Worm (Caenorhabditis elegans) whole organism, L4 larva: ENCODE data around the gene lin-26.

Experiments used
- D1046.2 ChIP-seq: fragments of 200-800 bp; sonication (Bioruptor generic); IDR thresholded peaks from 2 replicates; pipeline ENCODE4 v1.3.6; 2022; ENCODE audit warnings: missing genetic modification characterization, missing compliant biosample characterization
- F10B5.3 ChIP-seq: sonication (generic microtip); optimal IDR thresholded peaks from 2 replicates; lab custom pipeline; 2016; ENCODE audit warnings: mild to moderate bottlenecking, missing genetic modification characterization, missing compliant biosample characterization
- F26F4.8 ChIP-seq: fragments of 200-800 bp; sonication (Bioruptor generic); conservative IDR thresholded peaks from 2 replicates; pipeline ENCODE4 v1.3.6; 2022; ENCODE audit warnings: missing genetic modification characterization, missing compliant biosample characterization
- F44E2.7 ChIP-seq: fragments of 200-800 bp; sonication (Bioruptor generic); IDR thresholded peaks from 2 replicates; pipeline ENCODE4 v2.1.2; 2022; ENCODE audit warnings: missing genetic modification characterization, missing compliant biosample characterization
- F49E8.2 ChIP-seq: sonication (generic microtip); optimal IDR thresholded peaks from 2 replicates; lab custom pipeline; 2016; ENCODE audit warnings: missing compliant biosample characterization, mild to moderate bottlenecking, missing genetic modification characterization, borderline replicate concordance
- R02D3.7 ChIP-seq: fragments of 150-350 bp; sonication (generic microtip); optimal IDR thresholded peaks from 3 replicates; lab custom pipeline; 2014; ENCODE audit warnings: missing biosample characterization, missing genetic modification characterization
- T20F7.1 ChIP-seq: fragments of 200-800 bp; sonication (Bioruptor generic); optimal IDR thresholded peaks from 2 replicates; lab custom pipeline; 2018; ENCODE audit warnings: mild to moderate bottlenecking, missing genetic modification characterization, missing compliant biosample characterization
- T26A8.4 ChIP-seq: fragments of 200-800 bp; sonication (Bioruptor generic); IDR thresholded peaks from 2 replicates; pipeline ENCODE4 v1.3.6; 2022; ENCODE audit warnings: missing genetic modification characterization, missing compliant biosample characterization
- Y5F2A.4 ChIP-seq: fragments of 200-800 bp; sonication (Bioruptor generic); optimal IDR thresholded peaks from 2 replicates; lab custom pipeline; 2018; ENCODE audit warnings: mild to moderate bottlenecking, missing genetic modification characterization, missing compliant biosample characterization
- Y75B8A.6 ChIP-seq: fragments of 200-800 bp; sonication (Bioruptor generic); IDR thresholded peaks from 2 replicates; pipeline ENCODE4 v1.3.6; 2022; ENCODE audit warnings: missing genetic modification reagents, missing genetic modification characterization, missing compliant biosample characterization
- ZK546.5 ChIP-seq, 2 experiments: sonication (generic microtip); optimal IDR thresholded peaks; 2 replicates each; lab custom pipeline; 2017; ENCODE audit warnings: missing biosample characterization in 2 of 2, missing genetic modification characterization in 2 of 2
- aly-2 ChIP-seq: sonication (generic microtip); optimal IDR thresholded peaks from 2 replicates; lab custom pipeline; 2018; ENCODE audit warnings: missing biosample characterization, missing genetic modification characterization
- ama-1 ChIP-seq: fragments of 150-350 bp; optimal IDR thresholded peaks from 2 replicates; lab custom pipeline; 2014; ENCODE audit warnings: inconsistent platforms, mixed read lengths
- ceh-20 ChIP-seq: fragments of 200-800 bp; sonication (Bioruptor generic); IDR thresholded peaks from 2 replicates; pipeline ENCODE4 v1.3.6; 2022; ENCODE audit warnings: missing genetic modification reagents, missing genetic modification characterization, missing compliant biosample characterization
- ceh-32 ChIP-seq: sonication (generic microtip); optimal IDR thresholded peaks from 2 replicates; lab custom pipeline; 2016; ENCODE audit warnings: mild to moderate bottlenecking, missing genetic modification characterization, missing compliant biosample characterization; ENCODE audit not compliant: poor library complexity
- ceh-44 ChIP-seq: fragments of 200-800 bp; sonication (Bioruptor generic); IDR thresholded peaks from 2 replicates; pipeline ENCODE4 v1.3.6; 2022; ENCODE audit warnings: missing genetic modification reagents, missing genetic modification characterization, missing compliant biosample characterization
- ceh-82 ChIP-seq: sonication (generic microtip); optimal IDR thresholded peaks from 2 replicates; lab custom pipeline; 2017; ENCODE audit warnings: missing biosample characterization, missing genetic modification characterization
- ces-1 ChIP-seq: fragments of 150-350 bp; sonication (generic microtip); optimal IDR thresholded peaks from 4 replicates; lab custom pipeline; 2014; ENCODE audit warnings: missing biosample characterization, missing genetic modification reagents, missing genetic modification characterization
- daf-12 ChIP-seq: fragments of 150-350 bp; optimal IDR thresholded peaks from 2 replicates; lab custom pipeline; 2014; ENCODE audit warnings: missing biosample characterization, missing genetic modification reagents, missing genetic modification characterization
- daf-8 ChIP-seq: fragments of 200-800 bp; sonication (Bioruptor generic); IDR thresholded peaks from 2 replicates; pipeline ENCODE4 v1.3.6; 2022; ENCODE audit warnings: missing genetic modification characterization, missing compliant biosample characterization
- dmd-6 ChIP-seq: fragments of 200-800 bp; sonication (Bioruptor generic); IDR thresholded peaks from 2 replicates; pipeline ENCODE4 v1.3.6; 2022; ENCODE audit warnings: missing genetic modification reagents, missing genetic modification characterization, missing compliant biosample characterization
- duxl-1 ChIP-seq: sonication (generic microtip); optimal IDR thresholded peaks from 2 replicates; lab custom pipeline; 2016; ENCODE audit warnings: mild to moderate bottlenecking, missing genetic modification characterization, moderate library complexity, missing compliant biosample characterization; ENCODE audit not compliant: poor library complexity
- fos-1 ChIP-seq: fragments of 150-350 bp; optimal IDR thresholded peaks from 2 replicates; lab custom pipeline; 2014; ENCODE audit warnings: missing biosample characterization, missing genetic modification characterization
- hif-1 ChIP-seq, 2 experiments: sonication (generic microtip); optimal IDR thresholded peaks; 2 replicates each; lab custom pipeline; 2016 to 2017; ENCODE audit warnings: missing compliant biosample characterization in 2 of 2, missing genetic modification characterization in 2 of 2, missing genetic modification reagents in 2 of 2, missing genotype in 2 of 2, mild to moderate bottlenecking in 1 of 2
- hmg-1.1 ChIP-seq: fragments of 200-800 bp; sonication (Bioruptor generic); IDR thresholded peaks from 2 replicates; pipeline ENCODE4 v1.3.6; 2022; ENCODE audit warnings: missing genetic modification reagents, missing genetic modification characterization, missing compliant biosample characterization
- jun-1 ChIP-seq: fragments of 150-350 bp; optimal IDR thresholded peaks from 2 replicates; lab custom pipeline; 2014; ENCODE audit warnings: missing biosample characterization, missing genetic modification reagents, missing genetic modification characterization
- lin-29 ChIP-seq: fragments of 200-800 bp; sonication (Bioruptor generic); IDR thresholded peaks from 2 replicates; pipeline ENCODE4 v1.3.6; 2022; ENCODE audit warnings: missing genetic modification reagents, missing genetic modification characterization, missing compliant biosample characterization
- lin-39 ChIP-seq: fragments of 150-350 bp; optimal IDR thresholded peaks from 2 replicates; lab custom pipeline; 2014; ENCODE audit warnings: missing biosample characterization, missing genetic modification reagents, missing genetic modification characterization
- lir-3 ChIP-seq: sonication (generic microtip); optimal IDR thresholded peaks from 2 replicates; lab custom pipeline; 2016; ENCODE audit warnings: mild to moderate bottlenecking, missing genetic modification characterization, missing compliant biosample characterization
- lsy-2 ChIP-seq, 2 experiments: fragments of 150-350 bp in 1 of 2; sonication (generic microtip) in 1 of 2; optimal IDR thresholded peaks; 2 replicates each; lab custom pipeline; 2014 to 2017; ENCODE audit warnings: missing biosample characterization in 2 of 2, missing genetic modification characterization in 2 of 2
- madf-5 ChIP-seq, 2 experiments: fragments of 200-800 bp; sonication (Bioruptor generic); IDR thresholded peaks; 2 replicates each; pipeline ENCODE4 v1.3.6; 2022; ENCODE audit warnings: missing compliant biosample characterization in 2 of 2, missing genetic modification characterization in 2 of 2
- madf-9 ChIP-seq: fragments of 200-800 bp; sonication (Bioruptor generic); conservative IDR thresholded peaks from 2 replicates; pipeline ENCODE4 v1.3.6; 2022; ENCODE audit warnings: missing genetic modification reagents, missing genetic modification characterization, missing compliant biosample characterization
- mdt-29 ChIP-seq: fragments of 200-800 bp; sonication (Bioruptor generic); IDR thresholded peaks from 2 replicates; pipeline ENCODE4 v1.3.6; 2022; ENCODE audit warnings: missing genetic modification reagents, missing genetic modification characterization, missing compliant biosample characterization
- mep-1 ChIP-seq: fragments of 150-350 bp; sonication (generic microtip); optimal IDR thresholded peaks from 3 replicates; lab custom pipeline; 2014; ENCODE audit warnings: missing biosample characterization, missing genetic modification characterization
- mxl-2 ChIP-seq: fragments of 200-800 bp; sonication (Bioruptor generic); conservative IDR thresholded peaks from 2 replicates; pipeline ENCODE4 v1.3.6; 2022; ENCODE audit warnings: missing genetic modification reagents, missing genetic modification characterization, missing compliant biosample characterization
- nhr-102 ChIP-seq: sonication (generic microtip); optimal IDR thresholded peaks from 2 replicates; lab custom pipeline; 2016; ENCODE audit warnings: mild to moderate bottlenecking, missing genetic modification characterization, moderate library complexity, missing compliant biosample characterization
- nhr-111 ChIP-seq: fragments of 200-800 bp; sonication (Bioruptor generic); optimal IDR thresholded peaks from 2 replicates; lab custom pipeline; 2018; ENCODE audit warnings: mild to moderate bottlenecking, missing genetic modification characterization, missing compliant biosample characterization
- nhr-237 ChIP-seq: sonication (generic microtip); optimal IDR thresholded peaks from 2 replicates; lab custom pipeline; 2017; ENCODE audit warnings: missing biosample characterization, missing genetic modification characterization
- nhr-25 ChIP-seq: sonication (generic microtip); optimal IDR thresholded peaks from 2 replicates; lab custom pipeline; 2017; ENCODE audit warnings: missing genetic modification characterization, mild to moderate bottlenecking, missing compliant biosample characterization, antibody characterized with exemption, moderate library complexity, borderline replicate concordance; ENCODE audit not compliant: insufficient read depth
- nhr-28 ChIP-seq: fragments of 150-350 bp; optimal IDR thresholded peaks from 2 replicates; lab custom pipeline; 2014; ENCODE audit warnings: missing biosample characterization, missing genetic modification characterization
- nhr-42 ChIP-seq: fragments of 200-800 bp; sonication (Bioruptor generic); IDR thresholded peaks from 2 replicates; pipeline ENCODE4 v1.3.6; 2022; ENCODE audit warnings: missing genetic modification characterization, missing compliant biosample characterization
- nhr-76 ChIP-seq: fragments of 150-350 bp; optimal IDR thresholded peaks from 2 replicates; lab custom pipeline; 2014; ENCODE audit warnings: missing biosample characterization, missing genetic modification characterization
- pha-4 ChIP-seq, 2 experiments: fragments of 150-350 bp in 1 of 2; fragments of 200-800 bp in 1 of 2; sonication (Bioruptor generic) in 1 of 2; IDR thresholded peaks in 1 of 2; optimal IDR thresholded peaks in 1 of 2; 2 replicates each; pipeline versions ENCODE4 v1.3.6 to Lab custom; 2014 to 2022; ENCODE audit warnings: missing genetic modification characterization in 2 of 2, missing genetic modification reagents in 2 of 2, missing biosample characterization in 1 of 2, missing compliant biosample characterization in 1 of 2
- sdz-12 ChIP-seq: fragments of 200-800 bp; sonication (Bioruptor generic); optimal IDR thresholded peaks from 2 replicates; lab custom pipeline; 2018; ENCODE audit warnings: mild to moderate bottlenecking, missing genetic modification characterization, missing compliant biosample characterization
- skn-1 ChIP-seq: fragments of 150-350 bp; optimal IDR thresholded peaks from 2 replicates; lab custom pipeline; 2014; ENCODE audit warnings: missing biosample characterization, missing genetic modification characterization
- spr-1 ChIP-seq: sonication (generic microtip); optimal IDR thresholded peaks from 2 replicates; lab custom pipeline; 2016; ENCODE audit warnings: mild to moderate bottlenecking, missing genetic modification characterization, missing compliant biosample characterization
- unc-130 ChIP-seq: sonication (generic microtip); optimal IDR thresholded peaks from 2 replicates; lab custom pipeline; 2016; ENCODE audit warnings: missing genetic modification reagents, missing genetic modification characterization, missing compliant biosample characterization
- unc-62 ChIP-seq, 3 experiments: fragments of 150-350 bp in 1 of 3; sonication (generic microtip); optimal IDR thresholded peaks in 2 of 3; peaks in 1 of 3; 1 replicate in 1 of 3; 2 replicates in 2 of 3; lab custom pipeline; 2014 to 2017; ENCODE audit warnings: missing biosample characterization in 3 of 3, missing genetic modification characterization in 3 of 3, missing genetic modification reagents in 3 of 3, missing genotype in 1 of 3
- zfp-3 ChIP-seq: fragments of 200-800 bp; sonication (Bioruptor generic); conservative IDR thresholded peaks from 2 replicates; pipeline ENCODE4 v1.3.6; 2022; ENCODE audit warnings: missing genetic modification reagents, missing genetic modification characterization, missing compliant biosample characterization
- zip-2 ChIP-seq: fragments of 150-350 bp; optimal IDR thresholded peaks from 2 replicates; lab custom pipeline; 2014; ENCODE audit warnings: missing biosample characterization, missing genetic modification characterization
- ztf-11 ChIP-seq: fragments of 150-350 bp; optimal IDR thresholded peaks from 2 replicates; lab custom pipeline; 2014; ENCODE audit warnings: missing biosample characterization, missing genetic modification characterization

lin-26 gene

DNA sequence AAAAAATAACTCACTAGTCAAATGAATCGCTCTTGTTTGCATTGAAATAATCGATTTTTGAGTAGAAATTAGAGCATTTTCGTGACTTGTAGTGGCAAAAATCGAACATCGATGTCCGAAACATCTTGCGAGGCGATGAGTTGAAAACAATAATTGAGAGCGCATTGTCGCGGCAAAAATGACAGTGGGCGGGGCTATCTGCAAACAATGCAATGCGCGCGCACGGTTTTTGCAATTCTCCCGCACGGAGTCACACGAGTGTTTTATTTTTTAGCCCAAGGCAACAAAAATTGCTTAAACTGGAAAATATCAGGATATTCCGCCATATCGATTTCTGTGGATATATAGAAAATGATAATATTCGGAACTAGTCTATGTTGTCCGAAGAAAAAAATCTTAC is 26.5 kb downstream of the lin-26 start, which contains the start of gene B0495.9 (continued):
- TF ChIP-seq zfp-3 (GFP tag; lab: Robert Waterston, UW): no peak
- TF ChIP-seq ceh-82: no peak
- no peak for TF ChIP-seq ztf-11 (tag; lab: Kevin White, UChicago)
- TF ChIP-seq ceh-44 (GFP tag; lab: Robert Waterston, UW): no peak
- no peak for TF ChIP-seq F49E8.2
- no peak for TF ChIP-seq madf-5 (GFP tag; IDR thresholded peaks at IDR 0.05; lab: Robert Waterston, UW)
- peak in 1 of 2 experiments; percentile 52 for TF ChIP-seq lsy-2 (tag; optimal IDR thresholded peaks at IDR 0.05; lab: Kevin White, UChicago)
- no peak for TF ChIP-seq ceh-32 (tag; lab: Kevin White, UChicago)
- TF ChIP-seq ama-1 (lab: Kevin White, UChicago): no peak
- no peak for TF ChIP-seq sdz-12 (GFP tag; lab: Kevin White, UChicago)
- TF ChIP-seq Y5F2A.4 (GFP tag; lab: Kevin White, UChicago): no peak
- TF ChIP-seq F26F4.8 (GFP tag; lab: Robert Waterston, UW): no peak
- no peak for TF ChIP-seq Y75B8A.6 (GFP tag; lab: Robert Waterston, UW)
- TF ChIP-seq ceh-20 (GFP tag; lab: Robert Waterston, UW): no peak
- no peak for TF ChIP-seq nhr-237 (tag; lab: Kevin White, UChicago)
- TF ChIP-seq pha-4 (GFP tag; IDR thresholded peaks at IDR 0.05; lab: Robert Waterston, UW): no peak
- no peak for TF ChIP-seq pha-4 (tag; optimal IDR thresholded peaks at IDR 0.05; lab: Kevin White, UChicago)
- no peak for TF ChIP-seq nhr-102
- TF ChIP-seq T20F7.1 (GFP tag; lab: Kevin White, UChicago): no peak
- peak; percentile 28 for TF ChIP-seq nhr-28 (tag; lab: Kevin White, UChicago)
- TF ChIP-seq nhr-76 (tag; lab: Kevin White, UChicago): no peak
- TF ChIP-seq nhr-42 (GFP tag; lab: Robert Waterston, UW): no peak
- peak; percentile 61; the same call in 1 of the 2 replicates for TF ChIP-seq hmg-1.1 (GFP tag; lab: Robert Waterston, UW)
- no peak for TF ChIP-seq lin-39 (tag; lab: Kevin White, UChicago)
- no peak for TF ChIP-seq R02D3.7 (tag; lab: Kevin White, UChicago)
- TF ChIP-seq nhr-25 (tag; lab: Kevin White, UChicago): no peak
- no peak for TF ChIP-seq F44E2.7
- no peak for TF ChIP-seq duxl-1 (tag; lab: Kevin White, UChicago)
- TF ChIP-seq lin-29 (GFP tag; lab: Robert Waterston, UW): no peak
- TF ChIP-seq T26A8.4: peak; percentile 47; the same call in 1 of the 2 replicates
- no peak for TF ChIP-seq mxl-2 (GFP tag; lab: Robert Waterston, UW)
- no peak for TF ChIP-seq zip-2 (tag; lab: Kevin White, UChicago)
- no peak for TF ChIP-seq madf-9 (GFP tag; lab: Robert Waterston, UW)
- TF ChIP-seq skn-1 (tag; lab: Kevin White, UChicago): no peak
- no peak for TF ChIP-seq aly-2 (tag; lab: Kevin White, UChicago)
- peak in 1 of 2 experiments; percentile 49 for TF ChIP-seq hif-1 (tag; optimal IDR thresholded peaks at IDR 0.05; lab: Kevin White, UChicago)
- TF ChIP-seq fos-1 (tag; lab: Kevin White, UChicago): no peak
- TF ChIP-seq jun-1 (tag; lab: Kevin White, UChicago): no peak
- TF ChIP-seq daf-8 (GFP tag; lab: Robert Waterston, UW): no peak
- no peak for TF ChIP-seq mdt-29 (GFP tag; lab: Robert Waterston, UW)
- TF ChIP-seq lir-3 (tag; lab: Kevin White, UChicago): no peak
- peak; percentile 49 for TF ChIP-seq mep-1 (tag; lab: Kevin White, UChicago)
- peak; percentile 48 for TF ChIP-seq spr-1
- TF ChIP-seq ZK546.5 (tag; optimal IDR thresholded peaks at IDR 0.05; lab: Kevin White, UChicago): no peak
- TF ChIP-seq unc-62 (GFP tag; optimal IDR thresholded peaks at IDR 0.05 in 1 of 2; lab: Kevin White, UChicago): peak in 1 of 2 experiments; percentile 21
- no peak for TF ChIP-seq unc-62 (tag; optimal IDR thresholded peaks at IDR 0.05; lab: Kevin White, UChicago)
- TF ChIP-seq dmd-6 (GFP tag; lab: Robert Waterston, UW): peak; percentile 33; the same call in 1 of the 2 replicates
- no peak for TF ChIP-seq F10B5.3 (tag; lab: Kevin White, UChicago)
- TF ChIP-seq nhr-111 (GFP tag; lab: Kevin White, UChicago): no peak
- TF ChIP-seq daf-12: no peak
- TF ChIP-seq unc-130 (GFP tag; lab: Kevin White, UChicago): peak; percentile 65
- TF ChIP-seq D1046.2 (GFP tag; lab: Robert Waterston, UW): no peak
- TF ChIP-seq ces-1 (GFP tag; lab: Kevin White, UChicago): no peak
